Fruit fly (Drosophila melanogaster) whole organism, prepupa: ENCODE data around the gene Pfas.

Experiments used
- CG11294 ChIP-seq: fragments of 200-800 bp; sonication (Bioruptor generic); IDR thresholded peaks from 2 replicates; pipeline ENCODE4 v1.3.6; 2022; ENCODE audit warnings: missing biosample characterization, missing genetic modification characterization
- CG11762 ChIP-seq: fragments of 200-800 bp; sonication (Bioruptor generic); optimal IDR thresholded peaks from 3 replicates; lab custom pipeline; 2016; ENCODE audit warnings: missing biosample characterization, missing genetic modification characterization; ENCODE audit not compliant: insufficient read depth
- CG11902 ChIP-seq: fragments of 200-800 bp; sonication (Bioruptor generic); optimal IDR thresholded peaks from 3 replicates; lab custom pipeline; 2016; ENCODE audit warnings: missing biosample characterization, missing genetic modification characterization
- CG16779 ChIP-seq: fragments of 200-800 bp; sonication (Bioruptor generic); optimal IDR thresholded peaks from 3 replicates; lab custom pipeline; 2017; ENCODE audit warnings: missing biosample characterization, mild to moderate bottlenecking, missing genetic modification characterization
- CG3032 ChIP-seq: fragments of 200-800 bp; optimal IDR thresholded peaks from 2 replicates; lab custom pipeline; 2019; ENCODE audit warnings: missing biosample characterization, mild to moderate bottlenecking, missing genetic modification characterization, moderate library complexity
- CG31627 ChIP-seq: fragments of 200-800 bp; sonication (Bioruptor generic); optimal IDR thresholded peaks from 3 replicates; lab custom pipeline; 2016; ENCODE audit warnings: missing biosample characterization, missing genetic modification characterization
- CG32006 ChIP-seq: fragments of 200-800 bp; sonication (Bioruptor generic); optimal IDR thresholded peaks from 3 replicates; lab custom pipeline; 2017; ENCODE audit warnings: missing biosample characterization, mild to moderate bottlenecking, missing genetic modification characterization
- CG34406 ChIP-seq: fragments of 200-800 bp; sonication (Bioruptor generic); optimal IDR thresholded peaks from 3 replicates; lab custom pipeline; 2016; ENCODE audit warnings: missing biosample characterization, missing genetic modification characterization
- CG3919 ChIP-seq: fragments of 200-800 bp; sonication (Bioruptor generic); optimal IDR thresholded peaks from 3 replicates; lab custom pipeline; 2016; ENCODE audit warnings: missing biosample characterization, missing genetic modification characterization
- CG6163 ChIP-seq: fragments of 200-800 bp; sonication (Bioruptor generic); IDR thresholded peaks from 3 replicates; pipeline ENCODE4 v1.3.6; 2022; ENCODE audit warnings: missing biosample characterization, missing genetic modification characterization
- CG6276 ChIP-seq: fragments of 200-800 bp; sonication (Bioruptor generic); optimal IDR thresholded peaks from 2 replicates; lab custom pipeline; 2017; ENCODE audit warnings: missing biosample characterization, mild to moderate bottlenecking, missing genetic modification characterization
- CG6792 ChIP-seq: fragments of 200-800 bp; sonication (Bioruptor generic); optimal IDR thresholded peaks from 3 replicates; lab custom pipeline; 2016; ENCODE audit warnings: missing biosample characterization, missing genetic modification characterization
- CG6808 ChIP-seq: fragments of 200-800 bp; sonication (Bioruptor generic); optimal IDR thresholded peaks from 3 replicates; lab custom pipeline; 2017; ENCODE audit warnings: missing biosample characterization, missing genetic modification characterization, mild to moderate bottlenecking, moderate library complexity, missing genetic modification reagents
- CG7368 ChIP-seq: fragments of 200-800 bp; sonication (Bioruptor generic); optimal IDR thresholded peaks from 3 replicates; lab custom pipeline; 2016; ENCODE audit warnings: missing biosample characterization, missing genetic modification characterization
- CG8119 ChIP-seq: fragments of 200-800 bp; sonication (Bioruptor generic); IDR thresholded peaks from 3 replicates; pipeline ENCODE4 v1.3.6; 2022; ENCODE audit warnings: missing biosample characterization, missing genetic modification characterization
- CG8632 ChIP-seq: fragments of 200-800 bp; sonication (Bioruptor generic); optimal IDR thresholded peaks from 3 replicates; lab custom pipeline; 2016; ENCODE audit warnings: missing biosample characterization, missing genetic modification characterization
- Eip75B ChIP-seq: fragments of 200-800 bp; sonication (Bioruptor generic); optimal IDR thresholded peaks from 3 replicates; lab custom pipeline; 2016; ENCODE audit warnings: missing biosample characterization, missing genetic modification characterization
- Eip78C ChIP-seq: fragments of 200-800 bp; sonication (Bioruptor generic); peaks from one replicate; lab custom pipeline; 2016; ENCODE audit warnings: missing biosample characterization, missing genetic modification characterization
- Eip93F ChIP-seq: fragments of 200-800 bp; sonication (Bioruptor generic); optimal IDR thresholded peaks from 2 replicates; lab custom pipeline; 2016; ENCODE audit warnings: missing biosample characterization, mild to moderate bottlenecking, missing genetic modification characterization
- Ets21C ChIP-seq: fragments of 200-800 bp; sonication (Bioruptor generic); optimal IDR thresholded peaks from 3 replicates; lab custom pipeline; 2016; ENCODE audit warnings: missing biosample characterization, missing genetic modification characterization
- Gug ChIP-seq: fragments of 200-800 bp; sonication (Bioruptor generic); IDR thresholded peaks from 2 replicates; pipeline ENCODE4 v1.3.6; 2022; ENCODE audit warnings: missing biosample characterization, missing genetic modification characterization
- Hr38 ChIP-seq: sonication (Bioruptor generic); optimal IDR thresholded peaks from 2 replicates; lab custom pipeline; 2016; ENCODE audit warnings: missing biosample characterization, missing genetic modification characterization
- Hr39 ChIP-seq: fragments of 200-800 bp; sonication (Bioruptor generic); optimal IDR thresholded peaks from 2 replicates; lab custom pipeline; 2016; ENCODE audit warnings: missing biosample characterization, missing genetic modification characterization
- Hr4 ChIP-seq: fragments of 200-800 bp; sonication (Bioruptor generic); optimal IDR thresholded peaks from 3 replicates; lab custom pipeline; 2016; ENCODE audit warnings: missing biosample characterization, missing genetic modification characterization
- Lpt ChIP-seq: fragments of 200-800 bp; sonication (Bioruptor generic); optimal IDR thresholded peaks from 3 replicates; lab custom pipeline; 2016; ENCODE audit warnings: missing biosample characterization, missing genetic modification characterization
- Met ChIP-seq: fragments of 200-800 bp; sonication (Bioruptor generic); optimal IDR thresholded peaks from 3 replicates; lab custom pipeline; 2016; ENCODE audit warnings: missing biosample characterization, missing genetic modification characterization
- OdsH ChIP-seq: fragments of 200-800 bp; sonication (Bioruptor generic); optimal IDR thresholded peaks from 3 replicates; lab custom pipeline; 2016; ENCODE audit warnings: missing biosample characterization, missing genetic modification characterization
- Smox ChIP-seq: fragments of 200-800 bp; sonication (Bioruptor generic); optimal IDR thresholded peaks from 3 replicates; lab custom pipeline; 2016; ENCODE audit warnings: missing biosample characterization, missing genetic modification characterization
- Sox102F ChIP-seq: fragments of 200-800 bp; sonication (Bioruptor generic); optimal IDR thresholded peaks from 2 replicates; lab custom pipeline; 2016; ENCODE audit warnings: missing biosample characterization, mild to moderate bottlenecking, missing genetic modification characterization
- Sox14 ChIP-seq: fragments of 200-800 bp; sonication (Bioruptor generic); optimal IDR thresholded peaks from 3 replicates; lab custom pipeline; 2016; ENCODE audit warnings: missing biosample characterization, missing genetic modification characterization
- Sox15 ChIP-seq: fragments of 200-800 bp; sonication (Bioruptor generic); optimal IDR thresholded peaks from 3 replicates; lab custom pipeline; 2016; ENCODE audit warnings: missing biosample characterization, missing genetic modification characterization
- achi ChIP-seq: fragments of 200-800 bp; sonication (Bioruptor generic); optimal IDR thresholded peaks from 3 replicates; lab custom pipeline; 2016; ENCODE audit warnings: missing biosample characterization, missing genetic modification characterization
- acj6 ChIP-seq: fragments of 200-800 bp; sonication (Bioruptor generic); optimal IDR thresholded peaks from 3 replicates; lab custom pipeline; 2016; ENCODE audit warnings: missing biosample characterization, missing genetic modification characterization
- cyc ChIP-seq: fragments of 200-800 bp; sonication (Bioruptor generic); optimal IDR thresholded peaks from 3 replicates; lab custom pipeline; 2016; ENCODE audit warnings: missing biosample characterization, missing genetic modification characterization
- dac ChIP-seq: fragments of 200-800 bp; sonication (Bioruptor generic); optimal IDR thresholded peaks from 2 replicates; lab custom pipeline; 2017; ENCODE audit warnings: missing biosample characterization, mild to moderate bottlenecking, missing genetic modification characterization
- dsx ChIP-seq: fragments of 200-800 bp; optimal IDR thresholded peaks from 3 replicates; lab custom pipeline; 2019; ENCODE audit warnings: missing biosample characterization, mild to moderate bottlenecking, missing genetic modification characterization, moderate library complexity; ENCODE audit not compliant: poor library complexity, severe bottlenecking
- eg ChIP-seq: fragments of 200-800 bp; sonication (Bioruptor generic); IDR thresholded peaks from 3 replicates; pipeline ENCODE4 v1.3.6; 2022; ENCODE audit warnings: missing biosample characterization, missing genetic modification characterization
- fd85E ChIP-seq: fragments of 200-800 bp; sonication (Bioruptor generic); optimal IDR thresholded peaks from 3 replicates; lab custom pipeline; 2016; ENCODE audit warnings: missing biosample characterization, missing genetic modification characterization
- fkh ChIP-seq: fragments of 200-800 bp; sonication (Bioruptor generic); optimal IDR thresholded peaks from 3 replicates; lab custom pipeline; 2017; ENCODE audit warnings: missing biosample characterization, mild to moderate bottlenecking, missing genetic modification characterization, moderate library complexity
- lz ChIP-seq: fragments of 200-800 bp; sonication (Bioruptor generic); optimal IDR thresholded peaks from 3 replicates; lab custom pipeline; 2016; ENCODE audit warnings: missing biosample characterization, missing genetic modification characterization
- net ChIP-seq: fragments of 200-800 bp; sonication (Bioruptor generic); optimal IDR thresholded peaks from 3 replicates; lab custom pipeline; 2016; ENCODE audit warnings: missing biosample characterization, missing genetic modification characterization
- pdm3 ChIP-seq: fragments of 200-800 bp; sonication (Bioruptor generic); optimal IDR thresholded peaks from 3 replicates; lab custom pipeline; 2016; ENCODE audit warnings: missing biosample characterization, missing genetic modification characterization
- salr ChIP-seq, 2 experiments: fragments of 200-800 bp; sonication (Bioruptor generic); optimal IDR thresholded peaks; 3 replicates each; lab custom pipeline; 2016 to 2018; ENCODE audit warnings: missing biosample characterization in 2 of 2, missing genetic modification characterization in 2 of 2, mild to moderate bottlenecking in 1 of 2
- spab ChIP-seq: fragments of 200-800 bp; sonication (Bioruptor generic); optimal IDR thresholded peaks from 2 replicates; lab custom pipeline; 2017; ENCODE audit warnings: missing biosample characterization, mild to moderate bottlenecking, missing genetic modification characterization, missing genetic modification reagents
- svp ChIP-seq: fragments of 200-800 bp; sonication (Bioruptor generic); peaks from one replicate; lab custom pipeline; 2016; ENCODE audit warnings: missing biosample characterization, missing genetic modification characterization
- topi ChIP-seq: fragments of 200-800 bp; sonication (Bioruptor generic); optimal IDR thresholded peaks from 3 replicates; lab custom pipeline; 2016; ENCODE audit warnings: missing biosample characterization, missing genetic modification characterization
- vri ChIP-seq: fragments of 200-800 bp; sonication (Bioruptor generic); optimal IDR thresholded peaks from 3 replicates; lab custom pipeline; 2016; ENCODE audit warnings: missing biosample characterization, mild to moderate bottlenecking, missing genetic modification characterization

The Pfas gene

dm6 chr2L:6089604-6090198 lies 43.9 kb upstream of the Pfas start:
- TF ChIP-seq Sox14 (GFP tag; lab: Kevin White, UChicago) (no peak), CG16779 (tag; lab: Kevin White, UChicago) (peak; percentile 6), svp (GFP tag; lab: Kevin White, UChicago) (peak; percentile 56)

- TF ChIP-seq CG31627 (GFP tag; lab: Kevin White, UChicago), result peak; percentile 23
- no peak for TF ChIP-seq CG8632 (GFP tag; lab: Kevin White, UChicago)
- TF ChIP-seq CG6792 (GFP tag; lab: Kevin White, UChicago), result no peak
- peak; percentile 70 for TF ChIP-seq CG6163 (GFP tag; lab: Robert Waterston, UW)
- TF ChIP-seq Hr39 (GFP tag; lab: Kevin White, UChicago), result no peak
- peak; percentile 21 for TF ChIP-seq Lpt
- TF ChIP-seq Eip75B (GFP tag; lab: Kevin White, UChicago), result peak; percentile 93
- no peak for TF ChIP-seq Smox (GFP tag; lab: Kevin White, UChicago)
- no peak for TF ChIP-seq CG7368 (GFP tag; lab: Kevin White, UChicago)
- peak; percentile 95 for TF ChIP-seq fkh (GFP tag; lab: Kevin White, UChicago)
- TF ChIP-seq CG16779 (tag; lab: Kevin White, UChicago), result peak; percentile 66
- TF ChIP-seq CG6276 (GFP tag; lab: Kevin White, UChicago), result no peak
- TF ChIP-seq CG8119 (GFP tag; lab: Robert Waterston, UW), result 0 out of 3 replicates have a peak, but pooled peaks have one; percentile 15
- TF ChIP-seq Met, result peak; percentile 100
- TF ChIP-seq Gug (GFP tag; lab: Robert Waterston, UW), result peak; percentile 53
- TF ChIP-seq CG11294 (GFP tag; lab: Robert Waterston, UW), result no peak
- peak; percentile 14 for TF ChIP-seq net
- TF ChIP-seq OdsH (GFP tag; lab: Kevin White, UChicago), result no peak
- TF ChIP-seq acj6 (GFP tag; lab: Kevin White, UChicago), result no peak
- TF ChIP-seq Ets21C (GFP tag; lab: Kevin White, UChicago), result no peak
- TF ChIP-seq eg (GFP tag; lab: Robert Waterston, UW), result peak; percentile 56; the same call in 2 of the 3 replicates
- TF ChIP-seq CG11902 (GFP tag; lab: Kevin White, UChicago), result no peak
- no peak for TF ChIP-seq CG3919 (GFP tag; lab: Kevin White, UChicago)
- TF ChIP-seq topi (GFP tag; lab: Kevin White, UChicago), result peak; percentile 17
- no peak for TF ChIP-seq lz (GFP tag; lab: Kevin White, UChicago)
- TF ChIP-seq Sox14 (GFP tag; lab: Kevin White, UChicago), result peak; percentile 77
- no peak for TF ChIP-seq CG34406
- no peak for TF ChIP-seq fd85E
- TF ChIP-seq CG32006, result no peak
- no peak for TF ChIP-seq cyc
- no peak for TF ChIP-seq CG6808 (GFP tag; lab: Kevin White, UChicago)
- no peak for TF ChIP-seq achi (GFP tag; lab: Kevin White, UChicago)
- TF ChIP-seq dsx (GFP tag; lab: Kevin White, UChicago), result peak; percentile 80
- TF ChIP-seq salr (GFP tag; optimal IDR thresholded peaks at IDR 0.05; lab: Kevin White, UChicago), result peak in 1 of 2 experiments; percentile 35
- peak; percentile 23 for TF ChIP-seq Sox102F (GFP tag; lab: Kevin White, UChicago)
- peak; percentile 98 for TF ChIP-seq Eip78C
- TF ChIP-seq dac (GFP tag; lab: Kevin White, UChicago), result no peak
- no peak for TF ChIP-seq CG3032
- no peak for TF ChIP-seq pdm3 (GFP tag; lab: Kevin White, UChicago)
- TF ChIP-seq Eip93F, result no peak
- no peak for TF ChIP-seq spab
- TF ChIP-seq Hr38 (GFP tag; lab: Kevin White, UChicago), result no peak
- peak; percentile 72 for TF ChIP-seq vri (GFP tag; lab: Kevin White, UChicago)
- no peak for TF ChIP-seq Sox15 (GFP tag; lab: Kevin White, UChicago)
- no peak for TF ChIP-seq Hr4 (GFP tag; lab: Kevin White, UChicago)
- no peak for TF ChIP-seq CG11762
These were observed 42.8 kb upstream of the Pfas start for dm6 chr2L:6088371-6089365.
